Worm (Caenorhabditis elegans) whole organism, L3 larva: Measurements from ENCODE around the gene R102.2.

Source experiments
- ama-1 ChIP-seq: fragments of 150-350 bp; optimal IDR thresholded peaks from 2 replicates; lab custom pipeline; 2018
- ceh-16 ChIP-seq: sonication (generic microtip); optimal IDR thresholded peaks from 2 replicates; lab custom pipeline; 2017; ENCODE audit warnings: missing biosample characterization, missing genetic modification characterization
- ceh-82 ChIP-seq: fragments of 150-350 bp; optimal IDR thresholded peaks from 2 replicates; lab custom pipeline; 2014; ENCODE audit warnings: missing biosample characterization, missing genetic modification characterization
- fkh-10 ChIP-seq: sonication (generic microtip); optimal IDR thresholded peaks from 2 replicates; lab custom pipeline; 2017; ENCODE audit warnings: missing biosample characterization, missing genetic modification reagents, missing genetic modification characterization
- lin-15B ChIP-seq: fragments of 150-350 bp; optimal IDR thresholded peaks from 2 replicates; lab custom pipeline; 2014; ENCODE audit warnings: missing biosample characterization, missing genetic modification characterization
- lin-39 ChIP-seq: fragments of 150-350 bp; optimal IDR thresholded peaks from 2 replicates; lab custom pipeline; 2018; ENCODE audit warnings: missing biosample characterization, missing genetic modification reagents, missing genetic modification characterization
- nhr-11 ChIP-seq: fragments of 150-350 bp; optimal IDR thresholded peaks from 2 replicates; lab custom pipeline; 2014; ENCODE audit warnings: missing biosample characterization, missing genetic modification characterization
- nhr-237 ChIP-seq: fragments of 150-350 bp; optimal IDR thresholded peaks from 2 replicates; lab custom pipeline; 2014; ENCODE audit warnings: missing biosample characterization, missing genetic modification characterization
- pha-4 ChIP-seq: fragments of 150-350 bp; optimal IDR thresholded peaks from 2 replicates; lab custom pipeline; 2014; ENCODE audit warnings: missing biosample characterization, missing genetic modification reagents, missing genetic modification characterization
- unc-62 ChIP-seq: fragments of 150-350 bp; sonication (generic microtip); optimal IDR thresholded peaks from 4 replicates; lab custom pipeline; 2014; ENCODE audit warnings: missing biosample characterization, missing genetic modification reagents, missing genetic modification characterization
- ztf-11 ChIP-seq: fragments of 150-350 bp; optimal IDR thresholded peaks from 2 replicates; lab custom pipeline; 2014; ENCODE audit warnings: missing biosample characterization, missing genetic modification characterization

DNA sequence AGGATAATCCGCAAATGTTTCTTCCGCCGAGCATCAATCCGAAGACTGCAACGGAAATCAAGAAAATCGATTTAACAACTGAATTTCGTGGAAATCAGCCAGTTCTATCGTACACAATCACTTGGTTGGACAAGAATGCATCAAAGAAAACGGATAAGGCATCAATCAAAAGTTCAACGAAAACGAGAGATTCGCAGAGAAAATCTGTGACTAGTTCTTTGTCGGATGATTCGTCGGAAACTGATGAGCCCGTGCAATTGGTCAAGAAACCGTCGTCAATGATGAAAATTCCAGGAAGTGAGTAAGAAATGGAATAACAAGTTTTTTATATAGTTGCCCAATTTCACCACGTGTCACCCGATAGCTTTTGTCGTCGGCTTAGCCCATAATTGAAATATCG lies 18.7 kb downstream of the R102.2 start, which contains the start of gene R102.6:
- TF ChIP-seq fkh-10 (GFP tag; lab: Kevin White, UChicago): no peak
- TF ChIP-seq unc-62 (GFP tag; lab: Kevin White, UChicago): no peak
- no peak for TF ChIP-seq ztf-11 (tag; lab: Kevin White, UChicago)
- TF ChIP-seq lin-15B (tag; lab: Kevin White, UChicago): no peak
- TF ChIP-seq nhr-237 (tag; lab: Kevin White, UChicago): no peak
- TF ChIP-seq pha-4 (tag; lab: Kevin White, UChicago): no peak
- no peak for TF ChIP-seq ceh-82 (tag; lab: Kevin White, UChicago)
- no peak for TF ChIP-seq ama-1 (lab: Kevin White, UChicago)
- no peak for TF ChIP-seq ceh-16 (tag; lab: Kevin White, UChicago)
- no peak for TF ChIP-seq nhr-11 (tag; lab: Kevin White, UChicago)
- no peak for TF ChIP-seq lin-39
